Worm (Caenorhabditis elegans) whole organism, L1 larva: ENCODE data around the gene trx-2.

Experiments used
- C16A3.4 ChIP-seq: fragments of 150-350 bp; optimal IDR thresholded peaks from 2 replicates; lab custom pipeline; 2014; ENCODE audit warnings: missing biosample characterization, missing genetic modification characterization
- C34B4.2 ChIP-seq: sonication (generic microtip); optimal IDR thresholded peaks from 2 replicates; lab custom pipeline; 2017; ENCODE audit warnings: mild to moderate bottlenecking, missing genetic modification characterization, missing compliant biosample characterization
- F16B12.6 ChIP-seq: fragments of 150-350 bp; optimal IDR thresholded peaks from 2 replicates; lab custom pipeline; 2014; ENCODE audit warnings: missing biosample characterization, missing genetic modification characterization
- Y116A8C.19 ChIP-seq: sonication (generic microtip); optimal IDR thresholded peaks from 2 replicates; lab custom pipeline; 2016; ENCODE audit warnings: missing compliant biosample characterization, missing genetic modification characterization, borderline replicate concordance
- alr-1 ChIP-seq: fragments of 200-800 bp; sonication (Bioruptor generic); optimal IDR thresholded peaks from 2 replicates; lab custom pipeline; 2018; ENCODE audit warnings: borderline replicate concordance, mild to moderate bottlenecking, missing genetic modification characterization, missing compliant biosample characterization
- aly-2 ChIP-seq: fragments of 150-350 bp; optimal IDR thresholded peaks from 2 replicates; lab custom pipeline; 2014; ENCODE audit warnings: missing biosample characterization, missing genetic modification characterization
- blmp-1 ChIP-seq: fragments of 150-350 bp; optimal IDR thresholded peaks from 2 replicates; lab custom pipeline; 2014; ENCODE audit warnings: missing biosample characterization, missing genetic modification characterization
- ceh-63 ChIP-seq: fragments of 200-800 bp; sonication (Bioruptor generic); optimal IDR thresholded peaks from 2 replicates; lab custom pipeline; 2018; ENCODE audit warnings: mild to moderate bottlenecking, missing genetic modification characterization, missing compliant biosample characterization
- ceh-8 ChIP-seq: fragments of 200-800 bp; sonication (Bioruptor generic); optimal IDR thresholded peaks from 2 replicates; lab custom pipeline; 2018; ENCODE audit warnings: mild to moderate bottlenecking, missing genetic modification characterization, moderate library complexity, missing compliant biosample characterization
- ceh-82 ChIP-seq, 3 experiments: fragments of 150-350 bp in 1 of 3; sonication (generic microtip) in 2 of 3; optimal IDR thresholded peaks; 2 replicates each; lab custom pipeline; 2014 to 2017; ENCODE audit warnings: missing biosample characterization in 3 of 3, missing genetic modification characterization in 3 of 3
- ceh-88 ChIP-seq: fragments of 200-800 bp; sonication (Bioruptor generic); IDR thresholded peaks from 2 replicates; pipeline ENCODE4 v1.3.6; 2022; ENCODE audit warnings: missing genetic modification characterization, missing compliant biosample characterization
- ces-1 ChIP-seq: fragments of 150-350 bp; optimal IDR thresholded peaks from 2 replicates; lab custom pipeline; 2014; ENCODE audit warnings: missing biosample characterization, missing genetic modification reagents, missing genetic modification characterization
- dpl-1 ChIP-seq, 3 experiments: fragments of 150-350 bp in 2 of 3; sonication (generic microtip) in 1 of 3; optimal IDR thresholded peaks; 2 replicates each; lab custom pipeline; 2014 to 2017; ENCODE audit warnings: missing biosample characterization in 3 of 3, missing genetic modification characterization in 3 of 3, missing genetic modification reagents in 3 of 3
- dsc-1 ChIP-seq: sonication (generic microtip); optimal IDR thresholded peaks from 2 replicates; lab custom pipeline; 2016; ENCODE audit warnings: mild to moderate bottlenecking, missing genetic modification characterization, missing compliant biosample characterization
- efl-1 ChIP-seq, 4 experiments: fragments of 150-350 bp; optimal IDR thresholded peaks in 3 of 4; peaks in 1 of 4; 1 replicate in 1 of 4; 2 replicates in 3 of 4; lab custom pipeline; 2014; ENCODE audit warnings: missing biosample characterization in 2 of 4, missing genetic modification characterization in 2 of 4, missing genetic modification reagents in 2 of 4
- efl-3 ChIP-seq: fragments of 200-800 bp; sonication (Bioruptor generic); optimal IDR thresholded peaks from 2 replicates; lab custom pipeline; 2018; ENCODE audit warnings: mild to moderate bottlenecking, missing genetic modification characterization, missing compliant biosample characterization
- elt-2 ChIP-seq: sonication (generic microtip); optimal IDR thresholded peaks from 2 replicates; lab custom pipeline; 2016; ENCODE audit warnings: missing genetic modification characterization, mild to moderate bottlenecking, inconsistent platforms, missing compliant biosample characterization, missing genetic modification reagents
- elt-3 ChIP-seq, 6 experiments: fragments of 150-350 bp in 1 of 6; sonication (generic microtip); optimal IDR thresholded peaks; 2 replicates each; lab custom pipeline; 2017 to 2018; ENCODE audit warnings: missing biosample characterization in 6 of 6, missing genetic modification characterization in 6 of 6, inconsistent platforms in 1 of 6
- ets-5 ChIP-seq: fragments of 200-800 bp; sonication (Bioruptor generic); IDR thresholded peaks from 2 replicates; pipeline ENCODE4 v1.3.6; 2022; ENCODE audit warnings: missing genetic modification characterization, missing compliant biosample characterization
- fkh-10 ChIP-seq: sonication (generic microtip); optimal IDR thresholded peaks from 2 replicates; lab custom pipeline; 2017; ENCODE audit warnings: missing biosample characterization, missing genetic modification reagents, missing genetic modification characterization
- fos-1 ChIP-seq: fragments of 150-350 bp; optimal IDR thresholded peaks from 2 replicates; lab custom pipeline; 2014; ENCODE audit warnings: missing biosample characterization, missing genetic modification characterization
- grh-1 ChIP-seq: fragments of 200-800 bp; sonication (Bioruptor generic); IDR thresholded peaks from 2 replicates; pipeline ENCODE4 v1.3.6; 2022; ENCODE audit warnings: missing genetic modification reagents, missing genetic modification characterization, missing compliant biosample characterization
- hpl-2 ChIP-seq: fragments of 150-350 bp; optimal IDR thresholded peaks from 2 replicates; lab custom pipeline; 2014; ENCODE audit warnings: missing biosample characterization, missing genetic modification reagents, missing genetic modification characterization
- lin-13 ChIP-seq: fragments of 150-350 bp; optimal IDR thresholded peaks from 2 replicates; lab custom pipeline; 2014; ENCODE audit warnings: missing biosample characterization, missing genetic modification reagents, missing genetic modification characterization
- lin-14 ChIP-seq: fragments of 200-800 bp; sonication (Bioruptor generic); optimal IDR thresholded peaks from 2 replicates; lab custom pipeline; 2018; ENCODE audit warnings: mild to moderate bottlenecking, missing genetic modification characterization, moderate library complexity, missing compliant biosample characterization
- lin-15B ChIP-seq: fragments of 150-350 bp; sonication (generic microtip); optimal IDR thresholded peaks from 3 replicates; lab custom pipeline; 2014; ENCODE audit warnings: missing biosample characterization, missing genetic modification characterization
- lsy-2 ChIP-seq, 2 experiments: fragments of 150-350 bp; optimal IDR thresholded peaks; 2 replicates each; lab custom pipeline; 2014; ENCODE audit warnings: missing biosample characterization in 2 of 2, missing genetic modification characterization in 2 of 2
- mab-9 ChIP-seq: fragments of 200-800 bp; sonication (Bioruptor generic); IDR thresholded peaks from 2 replicates; pipeline ENCODE4 v1.3.6; 2022; ENCODE audit warnings: missing genetic modification reagents, missing genetic modification characterization, missing compliant biosample characterization
- mdl-1 ChIP-seq, 2 experiments: fragments of 150-350 bp; optimal IDR thresholded peaks; 2 replicates each; lab custom pipeline; 2014 to 2017; ENCODE audit warnings: missing biosample characterization in 2 of 2, missing genetic modification characterization in 2 of 2, inconsistent platforms in 1 of 2
- mef-2 ChIP-seq: fragments of 150-350 bp; optimal IDR thresholded peaks from 2 replicates; lab custom pipeline; 2014; ENCODE audit warnings: missing biosample characterization, missing genetic modification characterization
- mep-1 ChIP-seq: fragments of 150-350 bp; optimal IDR thresholded peaks from 2 replicates; lab custom pipeline; 2014; ENCODE audit warnings: missing biosample characterization, missing genetic modification characterization
- nhr-11 ChIP-seq: fragments of 150-350 bp; optimal IDR thresholded peaks from 2 replicates; lab custom pipeline; 2014; ENCODE audit warnings: missing biosample characterization, missing genetic modification characterization
- nhr-76 ChIP-seq: sonication (generic microtip); optimal IDR thresholded peaks from 2 replicates; lab custom pipeline; 2017; ENCODE audit warnings: missing biosample characterization, missing genetic modification characterization
- nhr-77 ChIP-seq: fragments of 150-350 bp; optimal IDR thresholded peaks from 2 replicates; lab custom pipeline; 2014; ENCODE audit warnings: missing biosample characterization, missing genetic modification characterization
- nhr-84 ChIP-seq: sonication (generic microtip); optimal IDR thresholded peaks from 2 replicates; lab custom pipeline; 2017; ENCODE audit warnings: missing biosample characterization, missing genetic modification characterization
- pag-3 ChIP-seq: sonication (generic microtip); optimal IDR thresholded peaks from 2 replicates; lab custom pipeline; 2017; ENCODE audit warnings: missing genetic modification characterization, mild to moderate bottlenecking, missing compliant biosample characterization, antibody characterized with exemption, borderline replicate concordance; ENCODE audit not compliant: insufficient read depth
- pax-3 ChIP-seq: fragments of 200-800 bp; sonication (Bioruptor generic); optimal IDR thresholded peaks from 2 replicates; lab custom pipeline; 2018; ENCODE audit warnings: mild to moderate bottlenecking, missing genetic modification characterization, moderate library complexity, missing compliant biosample characterization
- skn-1 ChIP-seq: fragments of 150-350 bp; optimal IDR thresholded peaks from 2 replicates; lab custom pipeline; 2014; ENCODE audit warnings: missing biosample characterization, missing genetic modification characterization
- sox-4 ChIP-seq: sonication (generic microtip); optimal IDR thresholded peaks from 2 replicates; lab custom pipeline; 2016; ENCODE audit warnings: missing genetic modification characterization, missing compliant biosample characterization
- swsn-7 ChIP-seq: sonication (generic microtip); optimal IDR thresholded peaks from 2 replicates; lab custom pipeline; 2016; ENCODE audit warnings: missing genetic modification characterization, missing compliant biosample characterization
- tlp-1 ChIP-seq: fragments of 150-350 bp; optimal IDR thresholded peaks from 2 replicates; lab custom pipeline; 2014; ENCODE audit warnings: missing biosample characterization, missing genetic modification characterization
- unc-130 ChIP-seq: fragments of 150-350 bp; optimal IDR thresholded peaks from 2 replicates; lab custom pipeline; 2017; ENCODE audit warnings: missing biosample characterization, missing genetic modification characterization, inconsistent platforms
- unc-30 ChIP-seq: sonication (generic microtip); optimal IDR thresholded peaks from 2 replicates; lab custom pipeline; 2017; ENCODE audit warnings: missing biosample characterization, missing genetic modification characterization
- unc-62 ChIP-seq: fragments of 150-350 bp; optimal IDR thresholded peaks from 2 replicates; lab custom pipeline; 2014; ENCODE audit warnings: missing biosample characterization, missing genetic modification reagents, missing genetic modification characterization
- unc-86 ChIP-seq: sonication (generic microtip); optimal IDR thresholded peaks from 2 replicates; lab custom pipeline; 2016; ENCODE audit warnings: missing genetic modification characterization, missing compliant biosample characterization
- zip-4 ChIP-seq: fragments of 200-800 bp; sonication (Bioruptor generic); optimal IDR thresholded peaks from 2 replicates; lab custom pipeline; 2018; ENCODE audit warnings: mild to moderate bottlenecking, missing genetic modification characterization, moderate library complexity, missing compliant biosample characterization

trx-2 gene

DNA sequence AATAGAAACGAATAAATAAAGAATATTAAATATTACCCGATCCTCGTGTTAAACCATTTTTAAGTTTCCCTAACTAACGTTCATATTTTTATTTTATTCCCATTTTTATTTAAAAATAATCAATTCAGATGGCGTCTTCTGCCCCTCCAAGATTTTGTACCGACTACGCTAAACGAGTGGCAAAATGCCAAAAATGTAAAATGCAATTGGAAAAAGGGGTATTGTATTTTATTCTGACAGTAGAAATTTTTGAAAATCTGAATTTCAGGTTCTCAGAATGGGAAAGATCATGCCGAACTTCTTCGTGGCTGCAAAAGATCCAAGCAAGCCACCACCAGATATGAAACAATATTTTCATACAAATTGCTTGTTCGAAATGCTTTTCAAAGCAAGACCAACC, 28.4 kb downstream of the trx-2 start, which contains the start of gene K07C5.3:
Gene K07C5.3, plus strand, starts transcription at position 129 of the 400 bp plus-strand sequence.
- no peak for TF ChIP-seq tlp-1 (tag; lab: Kevin White, UChicago)
- no peak for TF ChIP-seq fkh-10 (GFP tag; lab: Kevin White, UChicago)
- no peak for TF ChIP-seq mdl-1 (tag; optimal IDR thresholded peaks at IDR 0.05; lab: Kevin White, UChicago)
- TF ChIP-seq alr-1, result no peak
- no peak for TF ChIP-seq unc-130 (tag; lab: Kevin White, UChicago)
- no peak for TF ChIP-seq efl-3 (GFP tag; lab: Kevin White, UChicago)
- no peak for TF ChIP-seq fos-1 (tag; lab: Kevin White, UChicago)
- no peak for TF ChIP-seq zip-4 (GFP tag; lab: Kevin White, UChicago)
- no peak for TF ChIP-seq dpl-1 (GFP tag; optimal IDR thresholded peaks at IDR 0.05; lab: Kevin White, UChicago)
- no peak for TF ChIP-seq Y116A8C.19 (tag; lab: Kevin White, UChicago)
- no peak for TF ChIP-seq nhr-11 (tag; lab: Kevin White, UChicago)
- no peak for TF ChIP-seq ceh-88
- no peak for TF ChIP-seq ces-1 (GFP tag; lab: Kevin White, UChicago)
- no peak for TF ChIP-seq dsc-1
- no peak for TF ChIP-seq ceh-63 (GFP tag; lab: Kevin White, UChicago)
- no peak for TF ChIP-seq F16B12.6 (tag; lab: Kevin White, UChicago)

DNA sequence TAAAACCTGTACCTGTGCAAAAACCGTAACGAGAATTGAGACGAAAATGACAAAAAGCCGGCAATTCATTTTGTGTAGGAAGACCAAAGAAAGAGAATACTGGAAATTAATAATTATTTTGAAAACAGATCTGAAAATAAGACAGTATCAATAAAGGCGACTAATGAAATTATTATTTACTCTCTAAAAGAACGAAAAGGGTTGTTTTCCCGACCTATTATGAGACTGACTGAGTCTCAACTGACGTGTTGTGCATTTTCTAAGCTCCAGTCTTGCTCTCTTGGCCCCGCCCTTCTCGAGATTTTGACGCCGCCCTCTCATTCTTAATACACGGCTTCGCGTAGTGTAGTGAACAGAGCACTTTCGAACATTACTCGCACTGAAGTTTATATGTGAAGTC, 35.6 kb downstream of the trx-2 start, which contains the start of gene K07C5.9:
Gene K07C5.9, minus strand, starts transcription at position 101 of the 400 bp plus-strand sequence.
- TF ChIP-seq efl-1 (optimal IDR thresholded peaks at IDR 0.05; lab: Kevin White, UChicago) (no peak), efl-1 (GFP tag; optimal IDR thresholded peaks at IDR 0.05 in 1 of 2; lab: Kevin White, UChicago) (peak in 1 of 2 experiments; percentile 33), Y116A8C.19 (tag; lab: Kevin White, UChicago) (no peak)
- TF ChIP-seq, all 84 proteins: peak for 1

DNA sequence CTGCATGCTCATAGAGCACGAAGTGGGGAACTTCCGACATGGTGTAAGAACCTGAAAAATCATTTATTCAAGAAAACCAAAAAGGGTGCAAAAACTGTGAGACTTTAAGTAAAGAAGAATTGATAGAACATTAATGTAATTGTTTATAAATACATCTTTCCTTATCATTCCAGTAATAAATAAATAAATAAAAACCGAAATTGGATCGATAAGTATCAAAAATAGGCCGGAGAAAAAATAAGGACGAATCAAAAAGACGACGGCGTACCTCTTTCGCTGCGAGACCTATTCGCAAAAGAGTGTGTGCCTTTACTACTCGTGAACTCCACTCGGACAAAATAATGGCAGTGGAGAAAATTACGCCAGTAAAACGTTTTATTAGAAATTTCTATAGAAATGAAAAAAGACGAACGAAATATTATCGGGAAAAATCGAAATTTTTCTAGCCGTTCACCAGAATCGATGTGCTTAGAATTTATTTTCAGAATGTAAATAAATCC, 38.5 kb downstream of the trx-2 start, which contains the start of gene nol-56:
Gene nol-56, minus strand, starts transcription at position 51 of the 500 bp plus-strand sequence.
- TF ChIP-seq zip-4 (GFP tag; lab: Kevin White, UChicago), result peak; percentile 47
- no peak for TF ChIP-seq nhr-84 (tag; lab: Kevin White, UChicago)
- TF ChIP-seq hpl-2 (GFP tag; lab: Kevin White, UChicago), result peak; percentile 0
- TF ChIP-seq ceh-82 (tag; optimal IDR thresholded peaks at IDR 0.05; lab: Kevin White, UChicago), result peak; percentile 72 to 82 (median 73)
- TF ChIP-seq unc-130 (tag; lab: Kevin White, UChicago), result peak; percentile 85
- no peak for TF ChIP-seq alr-1
- TF ChIP-seq lin-14, result peak; percentile 87
- TF ChIP-seq aly-2 (tag; lab: Kevin White, UChicago), result peak; percentile 45
- TF ChIP-seq blmp-1 (tag; lab: Kevin White, UChicago), result peak; percentile 85
- peak; percentile 77 for TF ChIP-seq unc-86 (tag; lab: Kevin White, UChicago)
- peak; percentile 92 for TF ChIP-seq swsn-7 (tag; lab: Kevin White, UChicago)
- peak; percentile 49 for TF ChIP-seq pax-3 (tag; lab: Kevin White, UChicago)
- TF ChIP-seq ceh-8 (GFP tag; lab: Kevin White, UChicago), result peak; percentile 54
- no peak for TF ChIP-seq unc-30 (tag; lab: Kevin White, UChicago)
- TF ChIP-seq C34B4.2 (tag; lab: Kevin White, UChicago), result no peak
- TF ChIP-seq elt-2 (tag; lab: Kevin White, UChicago), result peak; percentile 58
- no peak for TF ChIP-seq unc-62 (GFP tag; lab: Kevin White, UChicago)
- peak; percentile 70 for TF ChIP-seq grh-1 (GFP tag; lab: Robert Waterston, UW)
- peak in 2 of 6 experiments; percentile 44 to 47 for TF ChIP-seq elt-3 (tag; optimal IDR thresholded peaks at IDR 0.05; lab: Kevin White, UChicago)
- peak; percentile 85 for TF ChIP-seq sox-4 (tag; lab: Kevin White, UChicago)
- peak; percentile 62 for TF ChIP-seq mab-9 (GFP tag; lab: Robert Waterston, UW)
- TF ChIP-seq skn-1 (tag; lab: Kevin White, UChicago), result peak; percentile 75
- TF ChIP-seq lin-13 (GFP tag; lab: Kevin White, UChicago), result peak; percentile 81
- peak; percentile 37 for TF ChIP-seq nhr-77 (tag; lab: Kevin White, UChicago)
- TF ChIP-seq ets-5 (GFP tag; lab: Robert Waterston, UW), result no peak
- peak; percentile 87 for TF ChIP-seq C16A3.4 (tag; lab: Kevin White, UChicago)
- peak; percentile 88 for TF ChIP-seq dsc-1
- peak; percentile 81 for TF ChIP-seq lin-15B (tag; lab: Kevin White, UChicago)
- TF ChIP-seq mep-1 (tag; lab: Kevin White, UChicago), result peak; percentile 97
- no peak for TF ChIP-seq pag-3
- peak; percentile 87 to 90 for TF ChIP-seq efl-1 (optimal IDR thresholded peaks at IDR 0.05; lab: Kevin White, UChicago)
- peak; percentile 84 to 98 for TF ChIP-seq efl-1 (GFP tag; optimal IDR thresholded peaks at IDR 0.05 in 1 of 2; lab: Kevin White, UChicago)
- no peak for TF ChIP-seq nhr-76
- TF ChIP-seq lsy-2 (tag; optimal IDR thresholded peaks at IDR 0.05; lab: Kevin White, UChicago), result peak; percentile 87 to 93
- TF ChIP-seq mef-2 (tag; lab: Kevin White, UChicago), result no peak
